Worm (Caenorhabditis elegans): ENCODE results near the gene C08E3.13.

Gene C08E3.13

ce11 chrII:1648768-1649167, 16.7 kb upstream of the C08E3.13 start, which contains the start of gene fbxb-21:
Gene fbxb-21, minus strand, starts transcription at chrII:1648868.
- TF ChIP-seq elt-1 (tag; optimal IDR thresholded peaks at IDR 0.05; ENCODE audit: borderline replicate concordance, insufficient read depth) (no peak), mep-1 (tag; optimal IDR thresholded peaks at IDR 0.05) (no peak), ztf-11 (tag; optimal IDR thresholded peaks at IDR 0.05) (no peak), unc-39 (tag; optimal IDR thresholded peaks at IDR 0.05) (no peak), bed-3 (GFP tag; optimal IDR thresholded peaks at IDR 0.05) (no peak), ceh-83 (GFP tag; optimal IDR thresholded peaks at IDR 0.05) (no peak), snpc-4 (tag; optimal IDR thresholded peaks at IDR 0.05) (no peak), blmp-1 (tag; optimal IDR thresholded peaks at IDR 0.05) (no peak), ces-1 (GFP tag; optimal IDR thresholded peaks at IDR 0.05) (no peak), hlh-1 (tag; optimal IDR thresholded peaks at IDR 0.05) (no peak), elt-3 (tag; optimal IDR thresholded peaks at IDR 0.05) (no peak), tbx-8 (GFP tag; optimal IDR thresholded peaks at IDR 0.05) (no peak)

- TF ChIP-seq tbx-8 (GFP tag; optimal IDR thresholded peaks at IDR 0.05) (no peak), nhr-76 (tag; optimal IDR thresholded peaks at IDR 0.05) (no peak), flh-1 (GFP tag; optimal IDR thresholded peaks at IDR 0.05) (no peak), M03D4.4 (tag; optimal IDR thresholded peaks at IDR 0.05) (no peak), mls-2 (tag; optimal IDR thresholded peaks at IDR 0.05) (no peak), lin-13 (tag; optimal IDR thresholded peaks at IDR 0.05) (no peak), nhr-237 (tag; optimal IDR thresholded peaks at IDR 0.05) (no peak), unc-62 (GFP tag; optimal IDR thresholded peaks at IDR 0.05) (no peak), unc-120 (tag; optimal IDR thresholded peaks at IDR 0.05; ENCODE audit: poor library complexity, severe bottlenecking) (no peak), sem-2 (GFP tag; optimal IDR thresholded peaks at IDR 0.05) (no peak), zip-8 (tag; optimal IDR thresholded peaks at IDR 0.05) (no peak), ces-1 (GFP tag; optimal IDR thresholded peaks at IDR 0.05) (no peak), drap-1 (GFP tag; optimal IDR thresholded peaks at IDR 0.05) (no peak), mep-1 (tag; optimal IDR thresholded peaks at IDR 0.05) (no peak), ceh-43 (GFP tag; optimal IDR thresholded peaks at IDR 0.05) (no peak)
Observed at ce11 chrII:1646199-1646598, 14.1 kb upstream of the C08E3.13 start, which contains the start of gene ZC204.17. Gene ZC204.17, minus strand, starts transcription at chrII:1646299.

ce11 chrII:1644777-1645348, 12.7 kb upstream of the C08E3.13 start, which contains the start of gene ZC204.6:
Gene ZC204.6, minus strand, starts transcription at chrII:1644827.
- TF ChIP-seq bed-3 (GFP tag; optimal IDR thresholded peaks at IDR 0.05) (no peak), nhr-12 (tag; optimal IDR thresholded peaks at IDR 0.05) (no peak), unc-62 (GFP tag; optimal IDR thresholded peaks at IDR 0.05) (no peak), drap-1 (GFP tag; optimal IDR thresholded peaks at IDR 0.05) (no peak), nhr-76 (tag; optimal IDR thresholded peaks at IDR 0.05) (no peak), elt-3 (tag; optimal IDR thresholded peaks at IDR 0.05) (no peak), blmp-1 (tag; optimal IDR thresholded peaks at IDR 0.05) (no peak), unc-39 (tag; optimal IDR thresholded peaks at IDR 0.05) (no peak), sptf-1 (tag; optimal IDR thresholded peaks at IDR 0.05) (no peak), hlh-1 (tag; optimal IDR thresholded peaks at IDR 0.05) (no peak), ceh-39 (tag; optimal IDR thresholded peaks at IDR 0.05) (no peak), ceh-83 (GFP tag; optimal IDR thresholded peaks at IDR 0.05) (no peak), ces-1 (GFP tag; optimal IDR thresholded peaks at IDR 0.05) (no peak), cnd-1 (tag; optimal IDR thresholded peaks at IDR 0.05) (no peak), elt-1 (tag; optimal IDR thresholded peaks at IDR 0.05; ENCODE audit: borderline replicate concordance, insufficient read depth) (no peak), nhr-2 (tag; optimal IDR thresholded peaks at IDR 0.05) (no peak), ceh-43 (GFP tag; optimal IDR thresholded peaks at IDR 0.05) (no peak)

ce11 chrII:1640496-1640895, 8.4 kb upstream of the C08E3.13 start, which contains the start of gene srh-72:
Gene srh-72, minus strand, starts transcription at chrII:1640596.
- no peak for TF ChIP-seq nhr-28 (tag; optimal IDR thresholded peaks at IDR 0.05)
- no peak for TF ChIP-seq ztf-11 (tag; optimal IDR thresholded peaks at IDR 0.05)
- TF ChIP-seq tbx-8 (GFP tag; optimal IDR thresholded peaks at IDR 0.05) = no peak
- no peak for TF ChIP-seq mls-2 (tag; optimal IDR thresholded peaks at IDR 0.05)
- no peak for TF ChIP-seq nhr-12 (tag; optimal IDR thresholded peaks at IDR 0.05)
- TF ChIP-seq unc-120 (tag; optimal IDR thresholded peaks at IDR 0.05; ENCODE audit: poor library complexity, severe bottlenecking) = no peak
- no peak for TF ChIP-seq lsy-2 (tag; optimal IDR thresholded peaks at IDR 0.05)
- TF ChIP-seq unc-62 (GFP tag; optimal IDR thresholded peaks at IDR 0.05) = no peak
- TF ChIP-seq zip-8 (tag; optimal IDR thresholded peaks at IDR 0.05) = no peak
- no peak for TF ChIP-seq snpc-4 (tag; optimal IDR thresholded peaks at IDR 0.05)
- TF ChIP-seq elt-3 (tag; optimal IDR thresholded peaks at IDR 0.05) = no peak
- no peak for TF ChIP-seq drap-1 (GFP tag; optimal IDR thresholded peaks at IDR 0.05)
- no peak for TF ChIP-seq ces-1 (GFP tag; optimal IDR thresholded peaks at IDR 0.05)
- TF ChIP-seq M03D4.4 (tag; optimal IDR thresholded peaks at IDR 0.05) = no peak

Measured in whole organism, mixed stage, embryonic.